Fruit fly (Drosophila melanogaster): Measurements from ENCODE around the gene Alp11.
A peak's percentile ranks its signal among the peaks of the same experiment; 100 is the strongest.

Alp11 gene

dm6 chrX:15602438-15602837 is 14.9 kb downstream of the Alp11 start (continued):
- no peak for TF ChIP-seq pho (GFP tag; optimal IDR thresholded peaks at IDR 0.05)
- no peak for TF ChIP-seq ERR (GFP tag; optimal IDR thresholded peaks at IDR 0.05)
- no peak for TF ChIP-seq CG6791 (GFP tag; IDR thresholded peaks at IDR 0.05; ENCODE audit: partially characterized antibody)
- no peak for TF ChIP-seq CG17361 (GFP tag; IDR thresholded peaks at IDR 0.05)
- no peak for TF ChIP-seq CG3847 (GFP tag; IDR thresholded peaks at IDR 0.05)
- no peak for TF ChIP-seq CG10366 (GFP tag; IDR thresholded peaks at IDR 0.05)
- TF ChIP-seq CG6689 (GFP tag; IDR thresholded peaks at IDR 0.05), result no peak
- TF ChIP-seq cg (GFP tag; optimal IDR thresholded peaks at IDR 0.05), result no peak
- no peak for TF ChIP-seq slbo (GFP tag; IDR thresholded peaks at IDR 0.05)
- no peak for TF ChIP-seq CG14050 (GFP tag; IDR thresholded peaks at IDR 0.05)
- no peak for TF ChIP-seq ttk (GFP tag; IDR thresholded peaks at IDR 0.05)
- no peak for TF ChIP-seq Drgx (GFP tag; IDR thresholded peaks at IDR 0.05)
- TF ChIP-seq sob (GFP tag; IDR thresholded peaks at IDR 0.05), result 0 out of 2 replicates have a peak, but pooled peaks have one; percentile 21
- no peak for TF ChIP-seq CG4282 (GFP tag; optimal IDR thresholded peaks at IDR 0.05)
- TF ChIP-seq crp (GFP tag; optimal IDR thresholded peaks at IDR 0.05), result no peak
- no peak for TF ChIP-seq dimm (GFP tag; IDR thresholded peaks at IDR 0.05)
- TF ChIP-seq CG11504 (tag; optimal IDR thresholded peaks at IDR 0.05), result peak; percentile 6
- no peak for TF ChIP-seq CG34376 (GFP tag; optimal IDR thresholded peaks at IDR 0.05)
- no peak for TF ChIP-seq CG12744 (GFP tag; optimal IDR thresholded peaks at IDR 0.05)
- TF ChIP-seq odd (GFP tag; optimal IDR thresholded peaks at IDR 0.05), result no peak
- no peak for TF ChIP-seq CG30431 (GFP tag; optimal IDR thresholded peaks at IDR 0.05)
- no peak for TF ChIP-seq sr (GFP tag; IDR thresholded peaks at IDR 0.05)
- TF ChIP-seq CG9932 (GFP tag; IDR thresholded peaks at IDR 0.05), result no peak
- TF ChIP-seq CG2678 (tag; optimal IDR thresholded peaks at IDR 0.05), result peak; percentile 40
- no peak for TF ChIP-seq CG11696 (GFP tag; IDR thresholded peaks at IDR 0.05)
- TF ChIP-seq Gsc (GFP tag; IDR thresholded peaks at IDR 0.05), result no peak
- TF ChIP-seq CG10565 (GFP tag; optimal IDR thresholded peaks at IDR 0.05), result no peak
- 0 out of 3 replicates have a peak, but pooled peaks have one; percentile 28 for TF ChIP-seq so (GFP tag; IDR thresholded peaks at IDR 0.05)
- TF ChIP-seq chm (GFP tag; IDR thresholded peaks at IDR 0.05), result no peak
- TF ChIP-seq gcm (GFP tag; optimal IDR thresholded peaks at IDR 0.05), result no peak
- TF ChIP-seq stwl (tag; optimal IDR thresholded peaks at IDR 0.05), result no peak
- no peak for TF ChIP-seq unc-4 (GFP tag; IDR thresholded peaks at IDR 0.05; ENCODE audit: partially characterized antibody)
- no peak for TF ChIP-seq CG15011 (GFP tag; optimal IDR thresholded peaks at IDR 0.05)
- TF ChIP-seq Ets65A (GFP tag), result no peak
- no peak for TF ChIP-seq NfI (GFP tag; optimal IDR thresholded peaks at IDR 0.05)
- TF ChIP-seq HLH3B (GFP tag; IDR thresholded peaks at IDR 0.05), result peak; percentile 13; the same call in 1 of the 2 replicates
- TF ChIP-seq Optix (GFP tag; IDR thresholded peaks at IDR 0.05), result no peak
- no peak for TF ChIP-seq CG10321 (GFP tag; IDR thresholded peaks at IDR 0.05)
- no peak for TF ChIP-seq Dip3 (GFP tag; optimal IDR thresholded peaks at IDR 0.05)
- no peak for TF ChIP-seq CG33557 (GFP tag; optimal IDR thresholded peaks at IDR 0.05)
- TF ChIP-seq CG15514 (GFP tag; optimal IDR thresholded peaks at IDR 0.05), result peak; percentile 30
- TF ChIP-seq shn (GFP tag; optimal IDR thresholded peaks at IDR 0.05), result no peak
- TF ChIP-seq Jarid2 (GFP tag; optimal IDR thresholded peaks at IDR 0.05), result no peak
- no peak for TF ChIP-seq CG7745 (tag; optimal IDR thresholded peaks at IDR 0.05)
- TF ChIP-seq Taf1 (GFP tag; IDR thresholded peaks at IDR 0.05), result no peak
- no peak for TF ChIP-seq BEAF-32 (GFP tag; optimal IDR thresholded peaks at IDR 0.05)
- no peak for TF ChIP-seq pfk (GFP tag; optimal IDR thresholded peaks at IDR 0.05)
- TF ChIP-seq Blimp-1 (GFP tag; optimal IDR thresholded peaks at IDR 0.05), result no peak
- TF ChIP-seq slou (GFP tag; optimal IDR thresholded peaks at IDR 0.05), result no peak
- peak; percentile 28 for TF ChIP-seq CG10209 (GFP tag; optimal IDR thresholded peaks at IDR 0.05)
- no peak for TF ChIP-seq HLH54F (GFP tag; optimal IDR thresholded peaks at IDR 0.05)
- TF ChIP-seq Bdp1 (GFP tag; optimal IDR thresholded peaks at IDR 0.05), result no peak

Data from whole organism, embryonic.